Fruit fly (Drosophila melanogaster) S2 (cell line): Measurements from ENCODE around the gene CG6236.

ENCODE experiments used
- CG8478 ChIP-seq: fragments of >200 bp; optimal IDR thresholded peaks from 2 replicates; lab custom pipeline; 2018
- CTCF ChIP-seq, 2 experiments: fragments of >200 bp; optimal IDR thresholded peaks; 2 replicates each; lab custom pipeline; 2018

Gene CG6236

DNA sequence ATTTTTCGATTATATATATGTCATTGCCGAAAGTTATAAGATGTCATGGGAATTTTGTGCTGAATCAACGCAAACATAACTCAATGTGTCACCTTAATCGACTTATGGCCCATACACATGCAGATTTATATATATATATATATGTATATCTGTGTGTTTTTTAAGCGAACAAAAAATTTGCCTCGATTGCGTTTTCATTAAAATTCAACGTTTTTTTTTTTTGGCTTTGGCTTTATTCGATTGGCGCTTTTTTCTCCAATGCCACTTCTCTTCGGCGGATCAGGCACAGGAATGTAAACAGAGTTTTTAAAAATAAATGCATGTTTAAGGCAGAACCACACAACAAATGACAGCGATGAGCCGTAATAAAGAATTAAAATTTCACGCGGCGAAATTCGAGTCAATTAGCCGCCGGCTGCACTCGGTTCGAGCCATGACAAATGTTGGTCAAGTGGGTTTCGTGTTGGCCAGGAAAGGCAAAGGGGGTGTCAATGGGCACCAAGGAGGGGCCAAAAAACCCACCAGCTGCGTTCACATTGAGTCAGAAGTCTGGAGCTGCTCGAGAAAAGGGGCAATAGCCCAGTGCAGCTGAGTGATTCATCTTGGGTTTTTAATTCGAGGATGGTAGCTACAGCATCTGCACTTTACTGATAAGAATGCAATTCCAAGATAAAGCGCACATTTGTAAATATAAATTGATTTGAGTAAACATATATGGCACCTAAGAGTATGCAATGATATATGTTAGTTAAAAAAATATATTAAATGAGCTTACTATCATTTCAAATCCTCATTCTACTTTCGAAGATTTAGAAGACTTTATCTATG is 44.9 kb downstream of the CG6236 start:
- TF ChIP-seq CG8478 (lab: Kevin White, UChicago) (no peak), CTCF (optimal IDR thresholded peaks at IDR 0.05; lab: Kevin White, UChicago) (no peak)

DNA sequence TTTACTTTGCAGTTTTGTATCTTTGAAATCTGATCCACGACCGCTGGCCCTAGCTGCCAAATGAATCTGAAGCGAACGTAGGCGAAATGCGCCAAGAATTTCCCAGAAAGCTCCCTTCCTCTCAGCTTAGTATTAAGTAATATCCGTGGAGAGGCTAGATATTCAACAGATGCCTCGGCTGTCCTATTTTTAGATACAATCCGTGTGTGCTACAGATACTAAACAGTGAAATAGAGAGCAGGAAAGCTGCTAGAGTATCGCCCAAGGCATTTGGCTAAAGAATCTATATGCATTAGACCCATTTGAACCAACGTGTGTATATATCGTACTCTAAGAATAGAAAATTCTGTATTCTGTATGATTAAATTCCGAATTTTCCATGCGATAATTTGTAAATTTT is 45.7 kb downstream of the CG6236 start:
- TF ChIP-seq CTCF (optimal IDR thresholded peaks at IDR 0.05; lab: Kevin White, UChicago) = no peak
- no peak for TF ChIP-seq CG8478 (lab: Kevin White, UChicago)

DNA sequence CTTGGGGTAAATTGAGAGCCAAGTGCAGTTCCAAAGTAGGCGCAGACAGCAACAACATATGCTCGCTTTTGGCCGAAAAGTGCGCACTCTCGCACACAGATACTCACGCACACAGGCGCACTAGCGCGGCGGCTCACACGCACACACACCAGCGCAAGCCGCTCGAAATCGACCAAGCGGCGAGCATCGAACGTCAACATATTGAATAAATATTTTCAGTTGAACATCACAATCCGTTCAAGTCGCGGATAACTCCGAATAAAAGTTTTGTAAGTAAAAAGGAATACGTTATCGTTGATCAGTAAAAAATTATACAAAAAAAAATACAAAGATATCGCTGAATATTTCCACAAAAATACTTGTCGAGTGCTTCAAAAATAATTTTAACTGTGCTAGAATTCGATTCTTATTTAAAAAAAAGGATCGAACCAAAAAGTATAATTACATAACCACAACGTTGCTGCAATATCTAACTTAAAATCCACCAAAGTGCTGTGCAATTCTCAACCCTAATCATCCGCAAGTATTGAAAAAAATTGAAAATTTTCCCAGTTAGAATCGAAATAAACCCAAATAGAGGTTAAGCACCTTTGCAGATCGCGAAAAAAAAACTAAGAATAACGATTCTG is 46.6 kb downstream of the CG6236 start:
- no peak for TF ChIP-seq CTCF (optimal IDR thresholded peaks at IDR 0.05; lab: Kevin White, UChicago)

DNA sequence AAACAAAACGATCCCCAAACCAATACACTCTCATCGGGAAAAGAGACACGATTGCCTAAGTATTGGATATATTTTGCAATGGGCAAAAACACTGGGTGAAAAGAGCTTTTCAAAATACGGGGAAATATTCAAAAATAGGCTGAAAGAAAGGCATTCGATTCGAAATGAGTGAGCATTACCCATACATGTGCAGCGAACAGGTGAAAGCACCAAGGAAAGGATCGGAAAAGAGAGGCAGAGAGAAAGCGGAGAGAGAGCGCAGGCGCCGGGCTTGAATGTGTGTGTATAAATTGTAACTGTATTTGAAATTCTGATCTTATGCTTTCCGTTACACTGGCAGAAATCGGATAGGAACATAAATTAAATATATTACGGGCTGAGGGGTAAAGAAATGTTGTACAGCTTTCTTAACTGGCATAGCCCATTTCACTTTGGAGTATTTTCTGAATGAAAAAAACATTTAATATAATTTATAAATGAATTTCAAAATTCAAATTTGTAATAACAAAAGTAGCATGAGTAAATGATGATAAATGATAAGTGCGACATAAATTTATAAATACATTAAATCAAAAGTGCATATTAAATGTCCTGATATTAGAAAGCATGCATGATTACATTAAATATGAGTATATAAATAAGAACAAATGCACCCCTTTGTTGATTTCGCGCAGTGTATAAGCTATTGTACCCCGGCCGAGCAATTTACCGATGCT is 47.3 kb downstream of the CG6236 start:
- TF ChIP-seq CTCF (optimal IDR thresholded peaks at IDR 0.05; lab: Kevin White, UChicago) = no peak
- TF ChIP-seq CG8478 (lab: Kevin White, UChicago) = no peak

DNA sequence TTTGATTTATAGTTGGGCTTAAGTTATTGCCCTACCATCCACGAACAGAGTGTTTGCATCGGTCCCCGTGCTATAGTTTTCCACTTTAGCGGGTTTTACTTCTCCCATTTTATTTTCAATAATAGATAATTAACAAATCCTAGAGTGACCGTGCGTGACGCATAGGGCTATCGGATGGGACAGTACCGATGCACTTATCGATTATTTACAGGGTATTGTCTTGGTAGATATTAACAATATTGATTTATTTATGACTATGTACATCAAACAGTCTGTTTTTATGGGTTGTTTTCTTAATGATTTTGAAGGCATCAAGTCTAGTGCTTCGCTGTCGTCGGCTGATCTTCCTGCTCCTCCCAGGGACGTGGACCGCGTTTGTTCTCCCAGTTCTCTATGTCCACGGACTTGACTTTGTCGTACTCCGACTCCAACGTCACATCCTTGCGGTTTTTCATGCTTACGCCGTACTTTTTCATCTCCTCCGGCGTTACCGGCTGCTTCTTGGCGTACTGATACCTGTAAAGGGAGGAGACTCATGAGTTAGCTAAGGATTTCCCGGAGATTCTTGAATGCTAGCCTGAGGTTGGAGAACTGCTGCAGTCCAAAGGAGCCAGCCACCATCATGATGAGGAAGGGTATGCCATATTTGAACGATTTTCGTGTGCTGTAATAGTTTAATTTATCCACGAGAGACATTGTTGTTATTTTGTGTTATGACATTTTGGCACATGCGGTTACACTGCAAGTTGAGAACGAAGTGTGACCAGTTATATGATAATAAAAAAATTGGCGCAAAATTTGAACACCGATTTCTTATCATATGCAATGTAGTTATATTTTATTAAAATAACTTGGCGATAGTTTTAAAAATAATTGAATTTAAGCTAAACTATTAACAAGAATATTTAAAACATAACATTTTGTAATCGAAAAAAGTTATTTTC is 49.9 kb downstream of the CG6236 start, which contains the start of the genes MRG15 and Tm1:
TSS of gene MRG15 (minus strand) at position 184 of the 944 bp plus-strand sequence.
TSS of gene Tm1 (plus strand) at position 295 of the 944 bp plus-strand sequence.
- TF ChIP-seq CG8478 (lab: Kevin White, UChicago) (no peak), CTCF (optimal IDR thresholded peaks at IDR 0.05; lab: Kevin White, UChicago) (no peak)
